Fruit fly (Drosophila melanogaster) whole organism, adult: ENCODE data around the gene CG7484.

ENCODE experiments used
- CG11617 ChIP-seq: fragments of 200-800 bp; sonication (Bioruptor generic); optimal IDR thresholded peaks from 2 replicates; lab custom pipeline; 2017; ENCODE audit warnings: mild to moderate bottlenecking, missing biosample characterization, missing genetic modification reagents, missing genetic modification characterization
- CG12768 ChIP-seq: fragments of 200-800 bp; sonication (Bioruptor generic); optimal IDR thresholded peaks from 2 replicates; lab custom pipeline; 2017; ENCODE audit warnings: missing biosample characterization, missing genetic modification characterization, mild to moderate bottlenecking, moderate library complexity, missing genetic modification reagents
- CG1620 ChIP-seq: fragments of 200-800 bp; sonication (Bioruptor generic); optimal IDR thresholded peaks from 2 replicates; lab custom pipeline; 2016; ENCODE audit warnings: missing biosample characterization, missing genetic modification characterization
- CG33017 ChIP-seq: fragments of 200-800 bp; sonication (Bioruptor generic); optimal IDR thresholded peaks from 2 replicates; lab custom pipeline; 2018; ENCODE audit warnings: missing biosample characterization, mild to moderate bottlenecking, missing genetic modification characterization, moderate library complexity
- CG7045 ChIP-seq: fragments of 200-800 bp; sonication (Bioruptor generic); optimal IDR thresholded peaks from 2 replicates; lab custom pipeline; 2017; ENCODE audit warnings: missing biosample characterization, mild to moderate bottlenecking, missing genetic modification characterization
- kay ChIP-seq: fragments of 200-800 bp; sonication (Bioruptor generic); peaks from one replicate; lab custom pipeline; 2016; ENCODE audit warnings: missing biosample characterization, missing genetic modification characterization, borderline replicate concordance

DNA sequence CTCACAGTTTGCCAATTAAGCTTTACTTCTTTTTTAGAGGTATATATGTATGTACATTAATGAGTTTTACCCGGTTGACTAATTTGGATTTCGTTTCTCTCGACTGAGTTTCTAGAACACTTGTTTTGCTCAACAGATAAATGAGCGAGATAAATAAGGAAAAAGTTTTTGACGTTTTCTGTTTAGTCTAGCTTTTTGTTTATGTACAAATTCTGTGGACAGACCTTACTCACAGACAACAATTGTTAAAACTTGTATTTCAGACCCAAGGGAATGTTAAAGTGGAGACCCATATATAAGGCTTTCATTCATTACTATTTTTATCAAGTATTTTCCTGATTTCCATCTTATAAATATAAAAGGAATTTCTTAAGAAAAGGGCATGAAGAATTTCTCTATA is 29.4 kb upstream of the CG7484 start:
- TF ChIP-seq CG12768 (GFP tag; lab: Kevin White, UChicago) (no peak), CG7045 (GFP tag; lab: Kevin White, UChicago) (no peak), CG33017 (tag; lab: Kevin White, UChicago) (no peak), kay (GFP tag; lab: Kevin White, UChicago) (no peak), CG11617 (GFP tag; lab: Kevin White, UChicago) (no peak), CG1620 (GFP tag; lab: Kevin White, UChicago) (no peak)
